Worm (Caenorhabditis elegans) whole organism, L1 larva: ENCODE data around the gene bgnt-1.5.

ENCODE experiments used
- alr-1 ChIP-seq: fragments of 200-800 bp; sonication (Bioruptor generic); optimal IDR thresholded peaks from 2 replicates; lab custom pipeline; 2018; ENCODE audit warnings: borderline replicate concordance, mild to moderate bottlenecking, missing genetic modification characterization, missing compliant biosample characterization
- ama-1 ChIP-seq: fragments of 150-350 bp; optimal IDR thresholded peaks from 2 replicates; lab custom pipeline; 2014
- ces-1 ChIP-seq: fragments of 150-350 bp; optimal IDR thresholded peaks from 2 replicates; lab custom pipeline; 2014; ENCODE audit warnings: missing biosample characterization, missing genetic modification reagents, missing genetic modification characterization
- ets-5 ChIP-seq: fragments of 200-800 bp; sonication (Bioruptor generic); IDR thresholded peaks from 2 replicates; pipeline ENCODE4 v1.3.6; 2022; ENCODE audit warnings: missing genetic modification characterization, missing compliant biosample characterization
- hpl-2 ChIP-seq: fragments of 150-350 bp; optimal IDR thresholded peaks from 2 replicates; lab custom pipeline; 2014; ENCODE audit warnings: missing biosample characterization, missing genetic modification reagents, missing genetic modification characterization
- lir-3 ChIP-seq: sonication (generic microtip); optimal IDR thresholded peaks from 2 replicates; lab custom pipeline; 2016; ENCODE audit warnings: mild to moderate bottlenecking, missing genetic modification characterization, moderate library complexity, missing compliant biosample characterization; ENCODE audit not compliant: poor library complexity
- mef-2 ChIP-seq: fragments of 150-350 bp; optimal IDR thresholded peaks from 2 replicates; lab custom pipeline; 2014; ENCODE audit warnings: missing biosample characterization, missing genetic modification characterization
- nhr-76 ChIP-seq: sonication (generic microtip); optimal IDR thresholded peaks from 2 replicates; lab custom pipeline; 2017; ENCODE audit warnings: missing biosample characterization, missing genetic modification characterization
- skn-1 ChIP-seq: fragments of 150-350 bp; optimal IDR thresholded peaks from 2 replicates; lab custom pipeline; 2014; ENCODE audit warnings: missing biosample characterization, missing genetic modification characterization
- zag-1 ChIP-seq: fragments of 150-350 bp; optimal IDR thresholded peaks from 2 replicates; lab custom pipeline; 2014; ENCODE audit warnings: missing biosample characterization, missing genetic modification characterization

DNA sequence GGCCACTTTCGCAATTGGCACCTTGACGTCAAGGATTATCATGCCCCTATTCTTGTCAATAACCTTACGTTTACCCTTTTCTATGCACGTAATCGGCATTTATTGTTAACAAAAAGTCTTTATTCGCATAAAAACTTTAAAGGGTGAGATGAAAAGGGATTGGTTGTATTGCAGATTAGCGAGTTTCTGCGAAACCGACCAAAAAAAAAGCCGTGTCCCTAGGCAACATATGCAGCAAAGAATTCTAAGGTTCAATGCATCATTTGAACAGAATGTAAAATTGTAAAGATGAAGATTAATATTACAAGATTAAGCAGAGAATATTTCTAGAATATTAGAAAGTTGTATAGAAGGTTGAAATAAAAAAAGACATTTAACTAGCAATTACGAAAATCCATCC lies 50.1 kb downstream of the bgnt-1.5 start:
- TF ChIP-seq hpl-2 (no peak), lir-3 (no peak), ces-1 (GFP tag; lab: Kevin White, UChicago) (no peak), zag-1 (no peak), ama-1 (no peak), ets-5 (GFP tag; lab: Robert Waterston, UW) (no peak), skn-1 (tag; lab: Kevin White, UChicago) (no peak), nhr-76 (tag; lab: Kevin White, UChicago) (no peak), mef-2 (no peak), alr-1 (tag; lab: Kevin White, UChicago) (no peak)
